Worm (Caenorhabditis elegans) whole organism, mixed stage, embryonic: Measurements from ENCODE around the gene ZK418.13.

Experiments
- blmp-1 ChIP-seq: fragments of 150-350 bp; optimal IDR thresholded peaks from 2 replicates; lab custom pipeline; 2014; ENCODE audit warnings: missing biosample characterization, missing genetic modification characterization
- ceh-83 ChIP-seq: fragments of 200-800 bp; sonication (Bioruptor generic); optimal IDR thresholded peaks from 2 replicates; lab custom pipeline; 2018; ENCODE audit warnings: mild to moderate bottlenecking, missing genetic modification characterization, missing compliant biosample characterization
- ces-1 ChIP-seq: fragments of 150-350 bp; optimal IDR thresholded peaks from 2 replicates; lab custom pipeline; 2014; ENCODE audit warnings: missing biosample characterization, missing genetic modification reagents, missing genetic modification characterization
- cnd-1 ChIP-seq: fragments of 200-800 bp; sonication (Bioruptor generic); optimal IDR thresholded peaks from 2 replicates; lab custom pipeline; 2018; ENCODE audit warnings: mild to moderate bottlenecking, missing genetic modification characterization, missing compliant biosample characterization
- elt-3 ChIP-seq: fragments of 150-350 bp; optimal IDR thresholded peaks from 2 replicates; lab custom pipeline; 2014; ENCODE audit warnings: missing biosample characterization, missing genetic modification characterization
- mab-5 ChIP-seq: fragments of 150-350 bp; optimal IDR thresholded peaks from 2 replicates; lab custom pipeline; 2014; ENCODE audit warnings: missing biosample characterization, missing genetic modification characterization
- mep-1 ChIP-seq: fragments of 150-350 bp; optimal IDR thresholded peaks from 2 replicates; lab custom pipeline; 2017; ENCODE audit warnings: missing biosample characterization, missing genetic modification reagents, missing genetic modification characterization, inconsistent platforms
- nhr-12 ChIP-seq: fragments of 150-350 bp; optimal IDR thresholded peaks from 2 replicates; lab custom pipeline; 2014; ENCODE audit warnings: missing biosample characterization, missing genetic modification characterization
- nhr-237 ChIP-seq: fragments of 150-350 bp; optimal IDR thresholded peaks from 2 replicates; lab custom pipeline; 2014; ENCODE audit warnings: missing biosample characterization, missing genetic modification characterization
- nhr-76 ChIP-seq: sonication (generic microtip); optimal IDR thresholded peaks from 2 replicates; lab custom pipeline; 2017; ENCODE audit warnings: missing biosample characterization, missing genetic modification characterization
- snpc-4 ChIP-seq: fragments of 150-350 bp; optimal IDR thresholded peaks from 2 replicates; lab custom pipeline; 2014; ENCODE audit warnings: missing biosample characterization, missing genetic modification characterization
- tbx-8 ChIP-seq: fragments of 200-800 bp; sonication (Bioruptor generic); optimal IDR thresholded peaks from 2 replicates; lab custom pipeline; 2018; ENCODE audit warnings: mild to moderate bottlenecking, missing genetic modification characterization, moderate library complexity, missing compliant biosample characterization
- unc-120 ChIP-seq: sonication (generic microtip); optimal IDR thresholded peaks from 2 replicates; lab custom pipeline; 2017; ENCODE audit warnings: missing genetic modification characterization, missing compliant biosample characterization; ENCODE audit not compliant: poor library complexity, severe bottlenecking
- unc-39 ChIP-seq: fragments of 150-350 bp; optimal IDR thresholded peaks from 2 replicates; lab custom pipeline; 2014; ENCODE audit warnings: missing biosample characterization, missing genetic modification characterization

ce11 chrIII:7106854-7107253 is 30.6 kb upstream of the ZK418.13 start:
- TF ChIP-seq blmp-1 (no peak), ces-1 (GFP tag; lab: Kevin White, UChicago) (no peak), mep-1 (tag; lab: Kevin White, UChicago) (no peak), nhr-76 (tag; lab: Kevin White, UChicago) (no peak), cnd-1 (tag; lab: Kevin White, UChicago) (no peak), elt-3 (tag; lab: Kevin White, UChicago) (no peak), ceh-83 (GFP tag; lab: Kevin White, UChicago) (no peak), nhr-237 (no peak), snpc-4 (tag; lab: Kevin White, UChicago) (no peak), nhr-12 (tag; lab: Kevin White, UChicago) (no peak), unc-120 (no peak), tbx-8 (GFP tag; lab: Kevin White, UChicago) (no peak), unc-39 (tag; lab: Kevin White, UChicago) (no peak), mab-5 (tag; lab: Kevin White, UChicago) (no peak)
